Worm (Caenorhabditis elegans) whole organism, early embryonic: ENCODE results near the gene H04D03.7.

Experiments used
- B0310.2 ChIP-seq: sonication (generic microtip); optimal IDR thresholded peaks from 2 replicates; lab custom pipeline; 2016; ENCODE audit warnings: mild to moderate bottlenecking, missing genetic modification characterization, missing compliant biosample characterization
- F13C5.2 ChIP-seq: sonication (generic microtip); optimal IDR thresholded peaks from 2 replicates; lab custom pipeline; 2017; ENCODE audit warnings: mild to moderate bottlenecking, missing genetic modification characterization, inconsistent platforms, missing compliant biosample characterization
- aly-1 ChIP-seq: sonication (generic microtip); optimal IDR thresholded peaks from 2 replicates; lab custom pipeline; 2016; ENCODE audit warnings: missing genetic modification characterization, missing compliant biosample characterization
- ama-1 ChIP-seq: fragments of 150-350 bp; optimal IDR thresholded peaks from 2 replicates; lab custom pipeline; 2014
- ceh-13 ChIP-seq: fragments of 200-800 bp; sonication (Bioruptor generic); optimal IDR thresholded peaks from 2 replicates; lab custom pipeline; 2018; ENCODE audit warnings: mild to moderate bottlenecking, missing genetic modification characterization, missing compliant biosample characterization
- ceh-36 ChIP-seq: sonication (generic microtip); optimal IDR thresholded peaks from 2 replicates; lab custom pipeline; 2016; ENCODE audit warnings: missing genetic modification characterization, inconsistent platforms, missing compliant biosample characterization
- ets-7 ChIP-seq: sonication (generic microtip); optimal IDR thresholded peaks from 2 replicates; lab custom pipeline; 2016; ENCODE audit warnings: missing genotype, missing genetic modification characterization, missing compliant biosample characterization
- flt-1 ChIP-seq: fragments of 200-800 bp; sonication (Bioruptor generic); IDR thresholded peaks from 2 replicates; pipeline ENCODE4 v1.3.6; 2022; ENCODE audit warnings: missing genetic modification characterization, missing compliant biosample characterization
- hmbx-1 ChIP-seq: sonication (generic microtip); optimal IDR thresholded peaks from 2 replicates; lab custom pipeline; 2016; ENCODE audit warnings: mild to moderate bottlenecking, missing genetic modification characterization, missing compliant biosample characterization
- hmg-4 ChIP-seq: fragments of 200-800 bp; sonication (Bioruptor generic); optimal IDR thresholded peaks from 2 replicates; lab custom pipeline; 2018; ENCODE audit warnings: mild to moderate bottlenecking, missing genetic modification characterization, missing compliant biosample characterization
- hnd-1 ChIP-seq: sonication (generic microtip); optimal IDR thresholded peaks from 2 replicates; lab custom pipeline; 2016; ENCODE audit warnings: missing genetic modification characterization, missing compliant biosample characterization
- pes-1 ChIP-seq: fragments of 200-800 bp; sonication (Bioruptor generic); IDR thresholded peaks from 2 replicates; pipeline ENCODE4 v1.3.6; 2022; ENCODE audit warnings: missing genetic modification reagents, missing genetic modification characterization, missing compliant biosample characterization
- scrt-1 ChIP-seq: fragments of 200-800 bp; sonication (Bioruptor generic); IDR thresholded peaks from 2 replicates; pipeline ENCODE4 v1.3.6; 2022; ENCODE audit warnings: missing genetic modification characterization, missing compliant biosample characterization
- sea-1 ChIP-seq: fragments of 200-800 bp; sonication (Bioruptor generic); conservative IDR thresholded peaks from 2 replicates; pipeline ENCODE4 v1.3.6; 2022; ENCODE audit warnings: missing genetic modification characterization, missing compliant biosample characterization
- tbx-11 ChIP-seq: fragments of 200-800 bp; sonication (Bioruptor generic); IDR thresholded peaks from 2 replicates; pipeline ENCODE4 v1.3.6; 2022; ENCODE audit warnings: missing genetic modification characterization, missing compliant biosample characterization
- tbx-37 ChIP-seq: fragments of 200-800 bp; sonication (Bioruptor generic); conservative IDR thresholded peaks from 2 replicates; pipeline ENCODE4 v1.3.6; 2022; ENCODE audit warnings: missing genetic modification reagents, missing genetic modification characterization, missing compliant biosample characterization
- tra-4 ChIP-seq: sonication (generic microtip); optimal IDR thresholded peaks from 2 replicates; lab custom pipeline; 2017; ENCODE audit warnings: missing genetic modification characterization, missing compliant biosample characterization

The H04D03.7 gene

DNA sequence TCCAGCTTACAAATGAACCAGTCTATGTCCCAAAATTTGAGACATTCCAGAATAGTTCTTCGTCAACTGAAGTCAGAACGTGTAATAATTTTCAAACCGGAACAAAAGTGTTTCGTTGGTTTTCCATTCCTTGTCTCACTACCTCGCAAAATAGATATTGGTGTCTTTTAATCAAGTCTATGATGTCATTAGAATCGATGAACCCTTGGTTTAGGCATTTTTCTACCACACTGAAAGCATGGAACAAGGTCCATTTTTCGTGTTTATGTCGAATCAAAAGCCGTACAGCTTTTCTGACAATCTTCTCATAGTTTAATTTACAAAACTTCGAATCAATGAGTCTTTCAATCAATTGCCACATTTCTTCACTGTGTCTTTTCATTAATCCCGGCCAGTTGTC lies at the start of gene H04D03.7:
H04D03.7 (minus strand) TSS at position 101 of the 400 bp plus-strand sequence.
- TF ChIP-seq tbx-37 (GFP tag; lab: Robert Waterston, UW) (no peak), F13C5.2 (no peak), aly-1 (no peak), ceh-36 (tag; lab: Kevin White, UChicago) (no peak), tra-4 (tag; lab: Kevin White, UChicago) (no peak), B0310.2 (no peak), hmg-4 (GFP tag; lab: Kevin White, UChicago) (no peak), flt-1 (no peak), hnd-1 (no peak), ets-7 (no peak), pes-1 (GFP tag; lab: Robert Waterston, UW) (no peak), sea-1 (GFP tag; lab: Robert Waterston, UW) (no peak), ama-1 (lab: Kevin White, UChicago) (no peak), scrt-1 (GFP tag; lab: Robert Waterston, UW) (no peak), tbx-11 (no peak), hmbx-1 (tag; lab: Kevin White, UChicago) (no peak), ceh-13 (no peak)

DNA sequence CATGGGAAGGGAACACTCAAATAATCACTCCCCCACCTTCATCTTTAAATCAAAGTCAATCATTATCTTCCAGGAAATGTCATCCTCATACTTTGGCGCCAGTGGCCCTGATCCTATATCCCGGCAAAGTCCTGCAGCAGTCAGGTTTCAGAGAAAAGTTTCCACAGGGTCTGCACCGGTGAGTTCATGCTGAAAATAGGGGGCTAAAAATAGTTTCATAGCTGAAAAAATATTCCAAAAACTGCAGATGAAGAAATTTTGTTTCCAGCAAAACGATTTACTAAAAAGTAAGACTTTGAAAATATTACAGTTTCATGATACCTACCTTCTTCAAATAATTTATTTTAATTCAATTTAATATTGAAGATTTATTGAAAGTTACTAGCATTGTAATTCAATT lies 41.4 kb upstream of the H04D03.7 start, which contains the start of gene ptr-25:
ptr-25 (plus strand) TSS at position 73 of the 400 bp plus-strand sequence.
- TF ChIP-seq hnd-1: no peak
- TF ChIP-seq tra-4 (tag; lab: Kevin White, UChicago): no peak
- TF ChIP-seq hmg-4 (GFP tag; lab: Kevin White, UChicago): no peak
- TF ChIP-seq pes-1 (GFP tag; lab: Robert Waterston, UW): no peak
- no peak for TF ChIP-seq F13C5.2
- TF ChIP-seq ets-7: no peak
- no peak for TF ChIP-seq tbx-37 (GFP tag; lab: Robert Waterston, UW)
- no peak for TF ChIP-seq aly-1
- no peak for TF ChIP-seq B0310.2
- TF ChIP-seq sea-1 (GFP tag; lab: Robert Waterston, UW): no peak
- no peak for TF ChIP-seq ceh-36 (tag; lab: Kevin White, UChicago)

DNA sequence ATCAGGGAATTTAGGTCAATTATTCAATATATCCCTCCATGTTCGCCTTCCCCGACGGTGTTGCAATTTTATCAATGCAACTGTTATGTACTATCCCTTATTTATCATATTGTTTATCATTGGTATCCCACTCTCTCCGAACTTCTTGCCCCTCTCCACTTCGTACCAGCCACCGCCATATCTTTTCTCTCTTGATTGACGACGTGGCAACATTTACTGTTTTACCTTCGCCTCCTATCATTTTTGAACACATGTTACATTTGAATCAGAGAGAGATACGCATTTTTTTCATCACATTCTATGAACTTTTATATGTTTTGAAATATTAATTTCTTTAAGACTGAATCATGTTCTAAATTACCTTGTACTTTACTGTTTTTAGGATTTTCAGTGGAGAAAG lies 39.8 kb upstream of the H04D03.7 start:
- TF ChIP-seq ets-7: no peak
- no peak for TF ChIP-seq flt-1
- no peak for TF ChIP-seq scrt-1 (GFP tag; lab: Robert Waterston, UW)
- TF ChIP-seq pes-1 (GFP tag; lab: Robert Waterston, UW): no peak
- TF ChIP-seq ceh-13: no peak
- TF ChIP-seq hmbx-1 (tag; lab: Kevin White, UChicago): no peak
- no peak for TF ChIP-seq ceh-36 (tag; lab: Kevin White, UChicago)
- no peak for TF ChIP-seq aly-1
- no peak for TF ChIP-seq tbx-37 (GFP tag; lab: Robert Waterston, UW)
- TF ChIP-seq tbx-11: no peak
- no peak for TF ChIP-seq F13C5.2
- TF ChIP-seq sea-1 (GFP tag; lab: Robert Waterston, UW): no peak
- TF ChIP-seq ama-1 (lab: Kevin White, UChicago): no peak
- no peak for TF ChIP-seq hmg-4 (GFP tag; lab: Kevin White, UChicago)
- no peak for TF ChIP-seq B0310.2
- no peak for TF ChIP-seq hnd-1
- no peak for TF ChIP-seq tra-4 (tag; lab: Kevin White, UChicago)

DNA sequence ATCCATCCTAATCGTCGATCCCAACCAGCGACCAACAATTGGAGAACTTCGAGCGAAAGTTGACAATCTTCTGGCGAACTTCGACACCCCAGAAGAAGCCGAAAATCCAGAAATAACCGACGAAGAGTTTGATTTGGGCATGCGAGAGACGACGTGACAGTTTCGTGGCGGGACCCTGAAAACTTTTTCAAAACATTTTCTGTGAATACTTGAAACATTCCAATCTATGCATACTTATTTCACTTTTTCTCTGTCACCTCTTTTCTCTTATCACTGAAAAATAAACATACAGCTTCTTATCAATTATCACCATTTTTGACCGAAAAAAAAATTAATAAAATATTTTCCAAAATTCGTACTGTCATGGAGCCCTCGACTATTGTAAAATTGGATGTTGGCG lies 35.4 kb upstream of the H04D03.7 start, which contains the start of gene D2045.8:
D2045.8 (plus strand) TSS at position 301 of the 400 bp plus-strand sequence.
- no peak for TF ChIP-seq hmbx-1 (tag; lab: Kevin White, UChicago)
- TF ChIP-seq aly-1: no peak
- TF ChIP-seq flt-1: no peak
- TF ChIP-seq hnd-1: no peak
- no peak for TF ChIP-seq B0310.2
- TF ChIP-seq scrt-1 (GFP tag; lab: Robert Waterston, UW): no peak
- no peak for TF ChIP-seq ama-1 (lab: Kevin White, UChicago)
- no peak for TF ChIP-seq tbx-37 (GFP tag; lab: Robert Waterston, UW)
- TF ChIP-seq sea-1 (GFP tag; lab: Robert Waterston, UW): no peak
- no peak for TF ChIP-seq ceh-36 (tag; lab: Kevin White, UChicago)
- no peak for TF ChIP-seq tra-4 (tag; lab: Kevin White, UChicago)
- TF ChIP-seq ets-7: no peak
- TF ChIP-seq pes-1 (GFP tag; lab: Robert Waterston, UW): no peak
- no peak for TF ChIP-seq F13C5.2

DNA sequence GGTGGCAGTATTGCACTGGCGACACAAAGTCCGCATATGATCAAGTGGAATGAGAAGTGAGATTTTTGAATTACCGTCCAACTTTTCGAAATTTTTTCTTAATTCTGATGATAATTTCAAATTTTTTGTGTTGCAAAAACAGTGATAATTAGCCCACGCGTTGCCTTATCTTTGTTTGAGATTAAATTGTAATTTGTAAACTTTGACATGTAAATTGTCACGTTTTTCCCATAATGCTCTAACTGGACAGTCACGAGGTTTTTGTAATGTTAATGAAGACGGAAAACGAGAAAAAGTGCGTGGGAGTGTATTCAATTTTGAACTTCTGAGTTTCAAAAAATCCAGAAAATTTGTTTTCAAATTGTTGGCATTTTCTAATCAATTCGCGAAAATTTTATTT lies 34.9 kb upstream of the H04D03.7 start:
- no peak for TF ChIP-seq tbx-11
- no peak for TF ChIP-seq hmg-4 (GFP tag; lab: Kevin White, UChicago)
- TF ChIP-seq ets-7: no peak
- TF ChIP-seq ceh-13: no peak
- TF ChIP-seq F13C5.2: no peak
- no peak for TF ChIP-seq B0310.2
- TF ChIP-seq flt-1: no peak
- TF ChIP-seq sea-1 (GFP tag; lab: Robert Waterston, UW): no peak
- no peak for TF ChIP-seq aly-1
- no peak for TF ChIP-seq pes-1 (GFP tag; lab: Robert Waterston, UW)
- no peak for TF ChIP-seq tra-4 (tag; lab: Kevin White, UChicago)

DNA sequence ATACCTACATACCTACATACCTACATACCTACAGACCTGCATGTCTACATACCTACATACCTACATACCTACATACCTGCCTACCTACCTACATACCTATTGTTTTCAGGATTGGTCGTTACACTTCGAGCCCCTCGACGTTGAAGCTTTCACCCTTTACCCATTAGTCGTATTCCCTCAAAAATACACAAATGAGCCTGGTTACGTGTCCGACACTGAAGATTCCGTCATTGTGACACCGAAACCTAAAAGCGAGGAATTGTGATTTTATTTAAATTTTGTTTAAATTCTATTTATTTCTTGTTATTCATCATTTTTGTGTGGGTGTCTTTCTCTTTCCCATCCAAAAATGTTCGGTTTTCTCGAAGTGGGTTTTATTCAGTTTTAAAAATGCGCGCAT lies 32.5 kb upstream of the H04D03.7 start, which contains the start of gene D2045.7:
D2045.7 (plus strand) TSS at position 301 of the 400 bp plus-strand sequence.
- TF ChIP-seq hnd-1 (no peak), ama-1 (lab: Kevin White, UChicago) (no peak), tra-4 (tag; lab: Kevin White, UChicago) (no peak), hmg-4 (GFP tag; lab: Kevin White, UChicago) (no peak), ceh-36 (tag; lab: Kevin White, UChicago) (no peak), F13C5.2 (no peak), hmbx-1 (tag; lab: Kevin White, UChicago) (no peak), aly-1 (no peak), scrt-1 (GFP tag; lab: Robert Waterston, UW) (no peak)

DNA sequence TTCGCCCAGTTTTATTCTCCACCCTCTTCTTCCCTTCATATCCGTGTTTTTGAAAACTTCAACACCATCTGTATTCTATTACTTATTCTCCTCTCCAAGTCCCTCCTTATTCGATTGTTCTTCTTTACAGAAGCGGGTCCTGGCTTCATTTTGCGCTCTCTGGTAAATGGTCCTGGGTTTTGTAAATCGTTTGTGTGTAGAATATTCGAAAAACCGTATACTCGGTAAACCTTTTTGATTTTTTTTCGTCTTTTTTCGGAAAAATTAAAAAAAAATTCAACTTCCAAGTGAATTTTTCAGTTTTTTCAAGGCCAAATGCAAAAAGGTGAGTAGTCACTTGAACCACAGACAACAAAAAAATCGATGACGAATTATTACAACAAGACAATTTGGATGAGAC lies 28.3 kb upstream of the H04D03.7 start, which contains the start of gene D2045.9:
D2045.9 (plus strand) TSS at position 301 of the 400 bp plus-strand sequence.
- TF ChIP-seq ceh-36 (tag; lab: Kevin White, UChicago) (no peak), sea-1 (GFP tag; lab: Robert Waterston, UW) (no peak), aly-1 (no peak), tra-4 (tag; lab: Kevin White, UChicago) (no peak), flt-1 (no peak), pes-1 (GFP tag; lab: Robert Waterston, UW) (no peak), ama-1 (lab: Kevin White, UChicago) (no peak), B0310.2 (no peak), hnd-1 (no peak), ets-7 (no peak), ceh-13 (no peak), F13C5.2 (no peak), hmbx-1 (tag; lab: Kevin White, UChicago) (no peak), hmg-4 (GFP tag; lab: Kevin White, UChicago) (no peak), tbx-37 (GFP tag; lab: Robert Waterston, UW) (no peak)
